Worm (Caenorhabditis elegans) whole organism, L3 larva: ENCODE data around the gene cest-31.
A peak's percentile ranks its signal among the peaks of the same experiment; 100 is the strongest.

Experiments used
- ama-1 ChIP-seq: fragments of 150-350 bp; optimal IDR thresholded peaks from 2 replicates; lab custom pipeline; 2018
- nfya-1 ChIP-seq: sonication (generic microtip); optimal IDR thresholded peaks from 2 replicates; lab custom pipeline; 2017; ENCODE audit warnings: missing genetic modification characterization, mild to moderate bottlenecking, missing compliant biosample characterization, antibody characterized with exemption, moderate library complexity; ENCODE audit not compliant: insufficient read depth
- pha-4 ChIP-seq: fragments of 150-350 bp; optimal IDR thresholded peaks from 2 replicates; lab custom pipeline; 2014; ENCODE audit warnings: missing biosample characterization, missing genetic modification reagents, missing genetic modification characterization

DNA sequence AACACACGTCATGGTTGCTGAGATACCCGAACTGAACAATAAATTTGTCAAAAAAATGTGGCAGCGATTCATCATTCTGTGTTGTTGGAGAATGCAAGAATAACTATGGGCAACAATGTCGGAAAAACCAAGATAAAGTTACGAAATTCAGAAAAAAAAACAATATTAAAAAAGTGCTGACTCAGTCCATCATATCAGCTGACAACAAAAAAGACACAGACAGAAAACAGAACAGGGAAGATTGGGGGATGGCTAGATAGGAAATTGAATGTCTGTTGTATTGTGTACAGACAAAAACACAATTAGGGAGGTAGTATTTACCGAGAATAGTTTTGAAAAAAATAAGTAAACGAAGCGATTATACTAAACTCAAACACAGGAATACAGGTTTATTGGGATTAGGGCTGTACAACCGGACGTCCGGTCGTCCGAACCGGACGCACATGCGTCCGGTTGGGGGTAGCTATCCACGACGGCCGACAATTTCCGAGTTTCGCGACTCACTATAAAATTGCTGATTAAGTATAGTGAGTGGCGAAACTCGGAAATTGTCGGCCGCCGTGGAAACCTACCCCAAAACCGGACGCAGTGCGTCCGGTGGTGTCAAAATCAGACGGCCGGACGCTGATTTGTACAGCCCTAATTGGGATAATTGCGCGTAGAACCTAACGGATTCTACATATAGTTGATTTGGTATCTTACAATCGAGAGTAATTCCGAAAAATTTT, 16.4 kb upstream of the cest-31 start:
- no peak for TF ChIP-seq nfya-1 (tag; lab: Kevin White, UChicago)
- peak; percentile 59 for TF ChIP-seq pha-4
- no peak for TF ChIP-seq ama-1 (lab: Kevin White, UChicago)
